Fruit fly (Drosophila melanogaster) whole organism, embryonic: ENCODE measurements around the gene Cka.

Experiments used
- Ada2b ChIP-seq: fragments of 200-800 bp; sonication (Bioruptor generic); IDR thresholded peaks from 2 replicates; pipeline ENCODE4 v1.3.6; 2022; ENCODE audit warnings: missing biosample characterization, missing genetic modification characterization
- Aef1 ChIP-seq: fragments of 200-800 bp; sonication (Bioruptor generic); IDR thresholded peaks from 3 replicates; pipeline ENCODE4 v1.3.6; 2022; ENCODE audit warnings: missing biosample characterization, missing genetic modification characterization
- Antp ChIP-seq: fragments of 200-800 bp; sonication (Bioruptor generic); optimal IDR thresholded peaks from 3 replicates; lab custom pipeline; 2016; ENCODE audit warnings: missing biosample characterization, missing genetic modification characterization
- CG10209 ChIP-seq: fragments of 200-800 bp; sonication (Bioruptor generic); optimal IDR thresholded peaks from 3 replicates; lab custom pipeline; 2017; ENCODE audit warnings: missing biosample characterization, mild to moderate bottlenecking, missing genetic modification characterization, missing genetic modification reagents
- CG11085 ChIP-seq: fragments of 200-800 bp; sonication (Bioruptor generic); IDR thresholded peaks from 2 replicates; pipeline ENCODE4 v1.3.6; 2022; ENCODE audit warnings: missing biosample characterization, missing genetic modification characterization
- CG12769 ChIP-seq: fragments of 200-800 bp; sonication (Bioruptor generic); optimal IDR thresholded peaks from 2 replicates; lab custom pipeline; 2019; ENCODE audit warnings: missing biosample characterization, mild to moderate bottlenecking, missing genetic modification characterization, moderate library complexity
- CG3065 ChIP-seq: fragments of 200-800 bp; sonication (Bioruptor generic); optimal IDR thresholded peaks from 2 replicates; lab custom pipeline; 2016; ENCODE audit warnings: missing biosample characterization, missing genetic modification characterization
- CG32532 ChIP-seq: fragments of 200-800 bp; sonication (Bioruptor generic); IDR thresholded peaks from 2 replicates; pipeline ENCODE4 v1.3.6; 2022; ENCODE audit warnings: missing biosample characterization, missing genetic modification characterization
- CG34376 ChIP-seq: fragments of 200-800 bp; sonication (Bioruptor generic); optimal IDR thresholded peaks from 2 replicates; lab custom pipeline; 2018; ENCODE audit warnings: missing biosample characterization, mild to moderate bottlenecking, missing genetic modification characterization
- CG5245 ChIP-seq: fragments of 200-800 bp; sonication (Bioruptor generic); optimal IDR thresholded peaks from 3 replicates; lab custom pipeline; 2016; ENCODE audit warnings: missing biosample characterization, missing genetic modification characterization
- CG6791 ChIP-seq: fragments of 200-800 bp; sonication (Bioruptor generic); IDR thresholded peaks from 3 replicates; pipeline ENCODE4 v1.3.6; 2022; ENCODE audit warnings: missing biosample characterization, missing genetic modification characterization; ENCODE audit not compliant: partially characterized antibody
- CG7357 ChIP-seq: fragments of 200-800 bp; sonication (Bioruptor generic); IDR thresholded peaks from 3 replicates; pipeline ENCODE4 v1.3.6; 2022; ENCODE audit warnings: missing biosample characterization, missing genetic modification characterization
- CG7786 ChIP-seq: fragments of 200-800 bp; sonication (Bioruptor generic); optimal IDR thresholded peaks from 2 replicates; lab custom pipeline; 2016; ENCODE audit warnings: missing biosample characterization, missing genetic modification characterization
- CG7963 ChIP-seq: fragments of 200-800 bp; sonication (Bioruptor generic); IDR thresholded peaks from 3 replicates; pipeline ENCODE4 v1.3.6; 2022; ENCODE audit warnings: missing biosample characterization, missing genetic modification characterization; ENCODE audit not compliant: partially characterized antibody
- CG8290 ChIP-seq, 3 experiments: fragments of 200-800 bp; sonication (Bioruptor generic); optimal IDR thresholded peaks; 2 replicates each; lab custom pipeline; 2016 to 2019; ENCODE audit warnings: missing biosample characterization in 3 of 3, missing genetic modification characterization in 3 of 3, mild to moderate bottlenecking in 2 of 3, moderate library complexity in 1 of 3
- D ChIP-seq, 2 experiments: fragments of 200-800 bp in 1 of 2; fragments of >200 bp in 1 of 2; sonication (Bioruptor generic) in 1 of 2; optimal IDR thresholded peaks; 2 replicates in 1 of 2; 3 replicates in 1 of 2; lab custom pipeline; 2017; ENCODE audit warnings: mild to moderate bottlenecking in 1 of 2, missing biosample characterization in 1 of 2, missing genetic modification characterization in 1 of 2, missing genetic modification reagents in 1 of 2
- Dll ChIP-seq: fragments of 200-800 bp; sonication (Bioruptor generic); IDR thresholded peaks from 4 replicates; pipeline ENCODE4 v1.3.6; 2022; ENCODE audit warnings: missing biosample characterization, missing genetic modification characterization; ENCODE audit not compliant: partially characterized antibody
- Dref ChIP-seq: fragments of 200-800 bp; sonication (Bioruptor generic); IDR thresholded peaks from 2 replicates; pipeline ENCODE4 v1.3.6; 2022; ENCODE audit warnings: missing biosample characterization, missing genetic modification characterization
- Ets65A ChIP-seq: fragments of 200-800 bp; sonication (Bioruptor generic); peaks from one replicate; lab custom pipeline; 2016; ENCODE audit warnings: missing biosample characterization, missing genetic modification characterization
- Hr39 ChIP-seq: fragments of >200 bp; optimal IDR thresholded peaks from 2 replicates; lab custom pipeline; 2017
- Jarid2 ChIP-seq: fragments of 200-800 bp; sonication (Bioruptor generic); optimal IDR thresholded peaks from 3 replicates; lab custom pipeline; 2017; ENCODE audit warnings: mild to moderate bottlenecking, missing biosample characterization, missing genetic modification reagents, missing genetic modification characterization
- Lpt ChIP-seq: fragments of >200 bp; optimal IDR thresholded peaks from 2 replicates; lab custom pipeline; 2018; ENCODE audit warnings: missing biosample characterization, missing genetic modification characterization
- MESR4 ChIP-seq: fragments of 200-800 bp; sonication (Bioruptor generic); optimal IDR thresholded peaks from 2 replicates; lab custom pipeline; 2018; ENCODE audit warnings: missing biosample characterization, mild to moderate bottlenecking, missing genetic modification characterization, moderate library complexity
- Med ChIP-seq: fragments of 200-800 bp; sonication (Bioruptor generic); peaks from one replicate; lab custom pipeline; 2016; ENCODE audit warnings: missing biosample characterization, missing genetic modification characterization, mild to moderate bottlenecking, inconsistent platforms, moderate library complexity
- NfI ChIP-seq: fragments of 200-800 bp; sonication (Bioruptor generic); optimal IDR thresholded peaks from 3 replicates; lab custom pipeline; 2018; ENCODE audit warnings: missing biosample characterization, mild to moderate bottlenecking, missing genetic modification characterization, moderate library complexity
- Pdp1 ChIP-seq, 2 experiments: fragments of 200-800 bp; sonication (Bioruptor generic); optimal IDR thresholded peaks; 3 replicates each; lab custom pipeline; 2016; ENCODE audit warnings: missing biosample characterization in 2 of 2, missing genetic modification characterization in 2 of 2, mild to moderate bottlenecking in 1 of 2, moderate library complexity in 1 of 2
- ab ChIP-seq: fragments of 200-800 bp; sonication (Bioruptor generic); optimal IDR thresholded peaks from 2 replicates; lab custom pipeline; 2016; ENCODE audit warnings: missing biosample characterization, missing genetic modification characterization
- bcd ChIP-seq: fragments of 200-800 bp; sonication (Bioruptor generic); optimal IDR thresholded peaks from 2 replicates; lab custom pipeline; 2017; ENCODE audit warnings: missing biosample characterization, mild to moderate bottlenecking, missing genetic modification characterization
- bsh ChIP-seq, 2 experiments: fragments of 200-800 bp; sonication (Bioruptor generic); optimal IDR thresholded peaks; 2 replicates each; lab custom pipeline; 2017 to 2018; ENCODE audit warnings: mild to moderate bottlenecking in 2 of 2, missing biosample characterization in 2 of 2, missing genetic modification characterization in 2 of 2, moderate library complexity in 1 of 2
- dm ChIP-seq: fragments of 200-800 bp; sonication (Bioruptor generic); optimal IDR thresholded peaks from 3 replicates; lab custom pipeline; 2016; ENCODE audit warnings: missing biosample characterization, missing genetic modification characterization
- exex ChIP-seq: fragments of 200-800 bp; sonication (Bioruptor generic); optimal IDR thresholded peaks from 4 replicates; lab custom pipeline; 2018; ENCODE audit warnings: missing biosample characterization, mild to moderate bottlenecking, missing genetic modification characterization, moderate library complexity
- gcm ChIP-seq: fragments of 200-800 bp; sonication (Bioruptor generic); optimal IDR thresholded peaks from 2 replicates; lab custom pipeline; 2019; ENCODE audit warnings: missing biosample characterization, mild to moderate bottlenecking, missing genetic modification characterization, moderate library complexity
- gcm2 ChIP-seq: fragments of 200-800 bp; sonication (Bioruptor generic); optimal IDR thresholded peaks from 2 replicates; lab custom pipeline; 2016; ENCODE audit warnings: missing biosample characterization, missing genetic modification characterization
- grn ChIP-seq: fragments of 200-800 bp; sonication (Bioruptor generic); optimal IDR thresholded peaks from 3 replicates; lab custom pipeline; 2017; ENCODE audit warnings: missing biosample characterization, missing genetic modification characterization
- kah ChIP-seq: fragments of 200-800 bp; sonication (Bioruptor generic); optimal IDR thresholded peaks from 2 replicates; lab custom pipeline; 2018; ENCODE audit warnings: missing biosample characterization, mild to moderate bottlenecking, missing genetic modification characterization
- ken ChIP-seq: fragments of 200-800 bp; sonication (Bioruptor generic); IDR thresholded peaks from 3 replicates; pipeline ENCODE4 v1.3.6; 2022; ENCODE audit warnings: missing biosample characterization, missing genetic modification characterization
- kni ChIP-seq: fragments of 200-800 bp; sonication (Bioruptor generic); optimal IDR thresholded peaks from 3 replicates; lab custom pipeline; 2017; ENCODE audit warnings: mild to moderate bottlenecking, missing biosample characterization, missing genetic modification reagents, missing genetic modification characterization
- lov ChIP-seq, 2 experiments: fragments of 200-800 bp in 1 of 2; fragments of >200 bp in 1 of 2; sonication (Bioruptor generic) in 1 of 2; IDR thresholded peaks in 1 of 2; optimal IDR thresholded peaks in 1 of 2; 2 replicates in 1 of 2; 3 replicates in 1 of 2; pipeline versions ENCODE4 v1.3.6 to Lab custom; 2017 to 2022; ENCODE audit warnings: missing biosample characterization in 1 of 2, missing genetic modification characterization in 1 of 2
- mirr ChIP-seq: fragments of 200-800 bp; sonication (Bioruptor generic); optimal IDR thresholded peaks from 3 replicates; lab custom pipeline; 2018; ENCODE audit warnings: missing biosample characterization, mild to moderate bottlenecking, missing genetic modification characterization
- pros ChIP-seq: fragments of 200-800 bp; sonication (Bioruptor generic); optimal IDR thresholded peaks from 3 replicates; lab custom pipeline; 2019; ENCODE audit warnings: missing biosample characterization, mild to moderate bottlenecking, missing genetic modification characterization, moderate library complexity
- sens ChIP-seq: fragments of 200-800 bp; sonication (Bioruptor generic); peaks from one replicate; lab custom pipeline; 2016; ENCODE audit warnings: missing biosample characterization, missing genetic modification characterization
- so ChIP-seq: fragments of 200-800 bp; sonication (Bioruptor generic); IDR thresholded peaks from 3 replicates; pipeline ENCODE4 v1.3.6; 2022; ENCODE audit warnings: missing biosample characterization, missing genetic modification characterization
- sob ChIP-seq: fragments of 200-800 bp; sonication (Bioruptor generic); IDR thresholded peaks from 2 replicates; pipeline ENCODE4 v1.3.6; 2022; ENCODE audit warnings: missing biosample characterization, missing genetic modification characterization
- sug ChIP-seq: fragments of 200-800 bp; optimal IDR thresholded peaks from 2 replicates; lab custom pipeline; 2019; ENCODE audit warnings: missing biosample characterization, mild to moderate bottlenecking, missing genetic modification characterization, moderate library complexity
- yki ChIP-seq: fragments of >200 bp; optimal IDR thresholded peaks from 3 replicates; lab custom pipeline; 2018

The Cka gene

DNA sequence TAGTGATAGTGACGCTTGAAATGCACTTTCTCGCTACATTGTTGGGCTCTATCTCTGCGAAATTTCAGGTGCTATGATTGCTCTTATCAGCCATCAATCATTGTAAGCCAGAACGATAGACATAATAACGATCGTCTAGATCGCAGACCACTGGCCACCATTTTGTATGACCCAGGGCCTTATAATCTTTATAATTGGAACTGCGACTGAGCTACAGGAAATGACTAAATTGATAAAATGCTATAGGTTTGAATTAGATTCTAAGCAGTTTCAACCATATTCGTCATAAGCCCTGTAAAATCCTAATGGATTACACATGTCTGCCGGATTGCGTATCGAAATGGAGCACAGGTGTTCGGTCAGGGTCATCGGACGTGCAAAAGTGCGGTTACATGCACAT lies 40.7 kb upstream of the Cka start:
- TF ChIP-seq Ets65A (GFP tag; lab: Kevin White, UChicago) (peak; percentile 20), exex (tag; lab: Kevin White, UChicago) (peak; percentile 81), NfI (GFP tag; lab: Kevin White, UChicago) (no peak), Ada2b (GFP tag; lab: Robert Waterston, UW) (no peak), grn (peak; percentile 9), CG7786 (no peak), ab (GFP tag; lab: Kevin White, UChicago) (no peak), sug (peak; percentile 39), Med (peak; percentile 23), Pdp1 (GFP tag; optimal IDR thresholded peaks at IDR 0.05; lab: Kevin White, UChicago) (peak in 1 of 2 experiments; percentile 8), lov (optimal IDR thresholded peaks at IDR 0.05; lab: Kevin White, UChicago) (no peak), lov (GFP tag; IDR thresholded peaks at IDR 0.05; lab: Robert Waterston, UW) (no peak), CG34376 (GFP tag; lab: Kevin White, UChicago) (peak; percentile 24), sob (GFP tag; lab: Robert Waterston, UW) (no peak), Dref (GFP tag; lab: Robert Waterston, UW) (no peak), CG10209 (GFP tag; lab: Kevin White, UChicago) (no peak), mirr (GFP tag; lab: Kevin White, UChicago) (peak; percentile 54)

DNA sequence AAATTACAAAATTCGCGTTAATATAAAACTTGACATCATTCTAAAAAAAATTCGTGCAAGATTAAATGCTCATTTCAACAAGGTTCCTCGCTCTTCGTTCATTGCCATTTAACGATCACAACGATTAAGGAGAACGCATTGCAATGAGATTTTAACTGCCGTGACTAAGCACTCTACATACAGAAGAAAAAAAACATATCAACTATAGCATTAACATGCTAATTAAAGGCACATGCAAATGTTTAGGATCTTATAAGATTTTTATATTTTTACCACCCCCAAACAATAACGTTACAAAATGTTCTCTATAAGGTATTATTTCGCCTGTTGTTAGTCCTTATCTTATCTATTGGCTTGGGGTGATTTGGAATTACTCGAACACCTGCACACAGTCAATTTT lies 39.8 kb upstream of the Cka start:
- TF ChIP-seq sens (GFP tag; lab: Kevin White, UChicago) = peak; percentile 56
- no peak for TF ChIP-seq Antp (GFP tag; lab: Kevin White, UChicago)
- TF ChIP-seq, all 482 proteins: peak for 1

DNA sequence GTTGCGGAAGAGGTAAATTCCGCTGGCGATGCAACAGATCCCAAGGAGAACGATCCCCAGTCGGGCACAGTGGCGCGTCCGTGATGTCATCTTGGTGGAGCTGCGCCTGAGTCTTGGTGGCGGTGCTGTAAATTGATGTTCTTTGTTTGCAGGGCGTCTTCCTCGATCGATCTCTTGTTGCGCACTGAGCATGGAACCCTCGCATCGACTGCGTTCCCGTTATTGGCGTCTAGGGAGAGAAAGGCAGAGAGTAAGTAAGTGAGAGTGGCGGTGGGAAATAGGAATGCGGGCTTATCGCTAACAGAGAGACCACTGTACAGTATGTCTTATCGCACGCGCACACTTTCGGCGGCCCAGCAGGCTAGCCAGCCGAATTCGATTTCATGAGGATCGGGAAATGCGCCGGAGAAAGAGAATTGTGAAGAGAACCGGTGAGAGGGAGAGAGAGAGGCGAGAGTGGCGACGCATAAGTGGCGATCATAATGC lies 39.1 kb upstream of the Cka start:
- TF ChIP-seq bsh (GFP tag; optimal IDR thresholded peaks at IDR 0.05; lab: Kevin White, UChicago) = no peak
- TF ChIP-seq CG7963 (GFP tag; lab: Robert Waterston, UW) = 0 out of 3 replicates have a peak, but pooled peaks have one; percentile 24
- no peak for TF ChIP-seq CG7357 (GFP tag; lab: Robert Waterston, UW)
- no peak for TF ChIP-seq bcd (GFP tag; lab: Kevin White, UChicago)
- TF ChIP-seq gcm2 (GFP tag; lab: Kevin White, UChicago) = no peak
- peak; percentile 4 for TF ChIP-seq kah (GFP tag; lab: Kevin White, UChicago)
- TF ChIP-seq Ets65A (GFP tag; lab: Kevin White, UChicago) = peak; percentile 90
- TF ChIP-seq CG8290 (GFP tag; optimal IDR thresholded peaks at IDR 0.05; lab: Kevin White, UChicago) = no peak
- peak in 1 of 2 experiments; percentile 16 for TF ChIP-seq CG8290 (tag; optimal IDR thresholded peaks at IDR 0.05; lab: Kevin White, UChicago)
- peak; percentile 30; the same call in 1 of the 4 replicates for TF ChIP-seq Dll (GFP tag; lab: Robert Waterston, UW)
- 0 out of 2 replicates have a peak, but pooled peaks have one; percentile 33 for TF ChIP-seq CG32532 (GFP tag; lab: Robert Waterston, UW)
- peak; percentile 2 for TF ChIP-seq kni (GFP tag; lab: Kevin White, UChicago)
- no peak for TF ChIP-seq CG3065
- peak; percentile 3 for TF ChIP-seq dm (GFP tag; lab: Kevin White, UChicago)
- TF ChIP-seq yki (lab: Kevin White, UChicago) = peak; percentile 77
- TF ChIP-seq pros (GFP tag; lab: Kevin White, UChicago) = peak; percentile 55
- peak; percentile 42; the same call in 1 of the 3 replicates for TF ChIP-seq ken
- no peak for TF ChIP-seq CG11085
- TF ChIP-seq D (optimal IDR thresholded peaks at IDR 0.05; lab: Kevin White, UChicago) = peak; percentile 61
- no peak for TF ChIP-seq D (GFP tag; optimal IDR thresholded peaks at IDR 0.05; lab: Kevin White, UChicago)
- TF ChIP-seq Hr39 = no peak
- no peak for TF ChIP-seq Lpt
- no peak for TF ChIP-seq CG5245 (GFP tag; lab: Kevin White, UChicago)
- TF ChIP-seq Med = peak; percentile 86
- TF ChIP-seq CG12769 (tag; lab: Kevin White, UChicago) = peak; percentile 48
- TF ChIP-seq Jarid2 (GFP tag; lab: Kevin White, UChicago) = peak; percentile 73
- no peak for TF ChIP-seq MESR4 (GFP tag; lab: Kevin White, UChicago)
- 0 out of 3 replicates have a peak, but pooled peaks have one; percentile 38 for TF ChIP-seq so (GFP tag; lab: Robert Waterston, UW)
- TF ChIP-seq gcm (GFP tag; lab: Kevin White, UChicago) = peak; percentile 89
- peak in 1 of 2 experiments; percentile 5 for TF ChIP-seq Pdp1 (GFP tag; optimal IDR thresholded peaks at IDR 0.05; lab: Kevin White, UChicago)
- TF ChIP-seq exex (tag; lab: Kevin White, UChicago) = peak; percentile 36
- no peak for TF ChIP-seq Aef1 (GFP tag; lab: Robert Waterston, UW)
- peak; percentile 46; the same call in 2 of the 3 replicates for TF ChIP-seq CG6791 (GFP tag; lab: Robert Waterston, UW)
